Worm (Caenorhabditis elegans) whole organism, L4 larva: ENCODE measurements around the gene ZK938.3.
A peak's percentile ranks its signal among the peaks of the same experiment; 100 is the strongest.

ENCODE experiments used
- ama-1 ChIP-seq: fragments of 150-350 bp; optimal IDR thresholded peaks from 2 replicates; lab custom pipeline; 2014; ENCODE audit warnings: inconsistent platforms, mixed read lengths
- daf-19 ChIP-seq: fragments of 200-800 bp; sonication (Bioruptor generic); conservative IDR thresholded peaks from 2 replicates; pipeline ENCODE4 v1.3.6; 2022; ENCODE audit warnings: missing genetic modification characterization, missing compliant biosample characterization
- fkh-10 ChIP-seq: fragments of 150-350 bp; optimal IDR thresholded peaks from 2 replicates; lab custom pipeline; 2014; ENCODE audit warnings: missing biosample characterization, missing genetic modification reagents, missing genetic modification characterization
- lim-7 ChIP-seq: fragments of 200-800 bp; sonication (Bioruptor generic); IDR thresholded peaks from 2 replicates; pipeline ENCODE4 v1.3.6; 2022; ENCODE audit warnings: missing genetic modification characterization, missing compliant biosample characterization
- lin-15B ChIP-seq: fragments of 150-350 bp; sonication (generic microtip); optimal IDR thresholded peaks from 3 replicates; lab custom pipeline; 2014; ENCODE audit warnings: missing biosample characterization, missing genetic modification characterization
- lin-39 ChIP-seq: fragments of 150-350 bp; optimal IDR thresholded peaks from 2 replicates; lab custom pipeline; 2014; ENCODE audit warnings: missing biosample characterization, missing genetic modification reagents, missing genetic modification characterization
- mdl-1 ChIP-seq, 2 experiments: fragments of 150-350 bp in 1 of 2; sonication (generic microtip) in 1 of 2; optimal IDR thresholded peaks; 2 replicates each; lab custom pipeline; 2014 to 2017; ENCODE audit warnings: missing biosample characterization in 2 of 2, missing genetic modification characterization in 2 of 2
- nhr-11 ChIP-seq: fragments of 150-350 bp; optimal IDR thresholded peaks from 2 replicates; lab custom pipeline; 2014; ENCODE audit warnings: missing biosample characterization, missing genetic modification characterization
- pha-4 ChIP-seq, 2 experiments: fragments of 150-350 bp in 1 of 2; fragments of 200-800 bp in 1 of 2; sonication (Bioruptor generic) in 1 of 2; IDR thresholded peaks in 1 of 2; optimal IDR thresholded peaks in 1 of 2; 2 replicates each; pipeline versions ENCODE4 v1.3.6 to Lab custom; 2014 to 2022; ENCODE audit warnings: missing genetic modification characterization in 2 of 2, missing genetic modification reagents in 2 of 2, missing biosample characterization in 1 of 2, missing compliant biosample characterization in 1 of 2
- php-3 ChIP-seq: fragments of 200-800 bp; sonication (Bioruptor generic); IDR thresholded peaks from 2 replicates; pipeline ENCODE4 v1.3.6; 2022; ENCODE audit warnings: missing genetic modification reagents, missing genetic modification characterization, missing compliant biosample characterization
- zag-1 ChIP-seq: fragments of 150-350 bp; optimal IDR thresholded peaks from 2 replicates; lab custom pipeline; 2014; ENCODE audit warnings: missing biosample characterization, missing genetic modification characterization

- peak; percentile 19 for TF ChIP-seq nhr-11 (tag; lab: Kevin White, UChicago)
- no peak for TF ChIP-seq lin-39 (tag; lab: Kevin White, UChicago)
- TF ChIP-seq daf-19 (GFP tag; lab: Robert Waterston, UW) = no peak
- TF ChIP-seq pha-4 (GFP tag; IDR thresholded peaks at IDR 0.05; lab: Robert Waterston, UW) = no peak
- TF ChIP-seq pha-4 (tag; optimal IDR thresholded peaks at IDR 0.05; lab: Kevin White, UChicago) = no peak
- no peak for TF ChIP-seq zag-1 (tag; lab: Kevin White, UChicago)
- peak in 1 of 2 experiments; percentile 46 for TF ChIP-seq mdl-1 (tag; optimal IDR thresholded peaks at IDR 0.05; lab: Kevin White, UChicago)
- no peak for TF ChIP-seq fkh-10 (GFP tag; lab: Kevin White, UChicago)
- no peak for TF ChIP-seq php-3 (GFP tag; lab: Robert Waterston, UW)
- TF ChIP-seq lin-15B (tag; lab: Kevin White, UChicago) = no peak
- TF ChIP-seq ama-1 (lab: Kevin White, UChicago) = no peak
- TF ChIP-seq lim-7 = no peak
Observed at ce11 chrII:9800251-9800650, 33.5 kb downstream of the ZK938.3 start, which contains the start of gene cyp-13A5.
